Worm (Caenorhabditis elegans) whole organism, L2 larva: ENCODE results near the gene M57.2.

Source experiments
- alr-1 ChIP-seq: fragments of 150-350 bp; optimal IDR thresholded peaks from 2 replicates; lab custom pipeline; 2014; ENCODE audit warnings: missing biosample characterization, missing genetic modification characterization
- blmp-1 ChIP-seq: sonication (generic microtip); optimal IDR thresholded peaks from 2 replicates; lab custom pipeline; 2017; ENCODE audit warnings: missing genetic modification characterization, mild to moderate bottlenecking, missing compliant biosample characterization, antibody characterized with exemption, moderate library complexity; ENCODE audit not compliant: insufficient read depth
- egl-27 ChIP-seq: sonication (generic microtip); optimal IDR thresholded peaks from 3 replicates; lab custom pipeline; 2017; ENCODE audit warnings: missing biosample characterization, missing genetic modification reagents, missing genetic modification characterization
- elt-1 ChIP-seq: fragments of 150-350 bp; optimal IDR thresholded peaks from 2 replicates; lab custom pipeline; 2014; ENCODE audit warnings: missing biosample characterization, missing genetic modification characterization
- fos-1 ChIP-seq: fragments of 150-350 bp; optimal IDR thresholded peaks from 2 replicates; lab custom pipeline; 2014; ENCODE audit warnings: missing biosample characterization, missing genetic modification characterization
- lin-13 ChIP-seq: fragments of 150-350 bp; optimal IDR thresholded peaks from 2 replicates; lab custom pipeline; 2014; ENCODE audit warnings: missing biosample characterization, missing genetic modification reagents, missing genetic modification characterization
- nhr-11 ChIP-seq: fragments of 150-350 bp; optimal IDR thresholded peaks from 2 replicates; lab custom pipeline; 2014; ENCODE audit warnings: missing biosample characterization, missing genetic modification characterization
- nhr-237 ChIP-seq: fragments of 150-350 bp; optimal IDR thresholded peaks from 2 replicates; lab custom pipeline; 2014; ENCODE audit warnings: missing biosample characterization, missing genetic modification characterization
- nhr-6 ChIP-seq: fragments of 150-350 bp; optimal IDR thresholded peaks from 2 replicates; lab custom pipeline; 2014; ENCODE audit warnings: missing biosample characterization, missing genetic modification characterization
- sem-4 ChIP-seq: fragments of 150-350 bp; optimal IDR thresholded peaks from 2 replicates; lab custom pipeline; 2014; ENCODE audit warnings: missing biosample characterization, missing genetic modification reagents, missing genetic modification characterization
- snpc-4 ChIP-seq: fragments of 150-350 bp; optimal IDR thresholded peaks from 2 replicates; lab custom pipeline; 2014; ENCODE audit warnings: missing biosample characterization, missing genetic modification characterization
- unc-39 ChIP-seq: fragments of 150-350 bp; optimal IDR thresholded peaks from 2 replicates; lab custom pipeline; 2014; ENCODE audit warnings: missing biosample characterization, missing genetic modification characterization
- unc-62 ChIP-seq: fragments of 150-350 bp; optimal IDR thresholded peaks from 2 replicates; lab custom pipeline; 2014; ENCODE audit warnings: missing biosample characterization, missing genetic modification reagents, missing genetic modification characterization
- ztf-4 ChIP-seq: fragments of 150-350 bp; optimal IDR thresholded peaks from 2 replicates; lab custom pipeline; 2014; ENCODE audit warnings: missing biosample characterization, missing genetic modification characterization

DNA sequence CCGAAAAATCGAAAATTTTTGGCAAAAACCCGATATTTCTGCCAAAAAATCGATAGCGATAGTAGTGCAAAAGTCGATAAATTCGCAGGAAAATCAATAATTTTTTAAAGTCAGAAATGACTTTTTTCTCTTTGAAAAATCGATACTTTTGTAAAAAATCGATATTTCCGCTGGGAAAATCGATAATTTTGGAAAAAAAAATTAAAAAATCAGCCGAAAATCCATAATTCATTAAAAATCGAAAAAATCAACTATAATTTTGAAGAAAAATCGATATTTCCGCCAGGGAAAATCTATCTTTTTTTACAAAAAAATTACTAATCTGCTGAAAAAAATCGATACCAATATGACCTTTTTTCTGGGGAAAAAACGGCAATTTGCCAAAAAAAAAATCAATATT lies 4.4 kb downstream of the M57.2 start:
- TF ChIP-seq elt-1 (no peak), alr-1 (no peak), fos-1 (no peak), lin-13 (GFP tag; lab: Kevin White, UChicago) (no peak), unc-62 (GFP tag; lab: Kevin White, UChicago) (no peak), nhr-11 (tag; lab: Kevin White, UChicago) (no peak), nhr-237 (tag; lab: Kevin White, UChicago) (no peak), unc-39 (no peak), nhr-6 (tag; lab: Kevin White, UChicago) (no peak), blmp-1 (tag; lab: Kevin White, UChicago) (no peak), egl-27 (tag; lab: Kevin White, UChicago) (no peak), ztf-4 (tag; lab: Kevin White, UChicago) (no peak), snpc-4 (no peak), sem-4 (tag; lab: Kevin White, UChicago) (no peak)
